Fruit fly (Drosophila melanogaster): Measurements from ENCODE around the gene Pi3K68D.

- TF ChIP-seq EcR (GFP tag; optimal IDR thresholded peaks at IDR 0.05) = no peak
- TF ChIP-seq CG13204 (GFP tag; optimal IDR thresholded peaks at IDR 0.05) = no peak
- TF ChIP-seq gl (tag; optimal IDR thresholded peaks at IDR 0.05) = no peak
- TF ChIP-seq Pif1B (GFP tag; optimal IDR thresholded peaks at IDR 0.05) = no peak
- no peak for TF ChIP-seq CG32121 (GFP tag; IDR thresholded peaks at IDR 0.05)
Observed at dm6 chr3L:11832360-11833295, 42.8 kb upstream of the Pi3K68D start.

All from whole organism, pupa.